Worm (Caenorhabditis elegans) whole organism, young adult: ENCODE data around the gene ech-6.

Source experiments
- B0261.1 ChIP-seq: sonication (generic microtip); optimal IDR thresholded peaks from 2 replicates; lab custom pipeline; 2016; ENCODE audit warnings: mild to moderate bottlenecking, missing genetic modification characterization, moderate library complexity, missing compliant biosample characterization
- C06A6.2 ChIP-seq: fragments of 200-800 bp; sonication (Bioruptor generic); conservative IDR thresholded peaks from 2 replicates; pipeline ENCODE4 v1.3.6; 2022; ENCODE audit warnings: missing genetic modification characterization, missing compliant biosample characterization
- F10E7.11 ChIP-seq: sonication (generic microtip); optimal IDR thresholded peaks from 2 replicates; lab custom pipeline; 2017; ENCODE audit warnings: mild to moderate bottlenecking, missing genetic modification characterization, moderate library complexity, missing compliant biosample characterization
- F33H1.4 ChIP-seq: fragments of 200-800 bp; sonication (Bioruptor generic); IDR thresholded peaks from 2 replicates; pipeline ENCODE4 v1.3.6; 2022; ENCODE audit warnings: missing genetic modification reagents, missing genetic modification characterization, missing compliant biosample characterization
- T07F8.4 ChIP-seq: sonication (generic microtip); optimal IDR thresholded peaks from 2 replicates; lab custom pipeline; 2016; ENCODE audit warnings: mild to moderate bottlenecking, missing genetic modification characterization, moderate library complexity, missing compliant biosample characterization
- Y53F4B.3 ChIP-seq: fragments of 200-800 bp; sonication (Bioruptor generic); IDR thresholded peaks from 2 replicates; pipeline ENCODE4 v1.3.6; 2022; ENCODE audit warnings: missing genetic modification reagents, missing genetic modification characterization, missing compliant biosample characterization
- Y79H2A.3 ChIP-seq: fragments of 200-800 bp; sonication (Bioruptor generic); conservative IDR thresholded peaks from 2 replicates; pipeline ENCODE4 v1.3.6; 2022; ENCODE audit warnings: missing genetic modification reagents, missing genetic modification characterization, missing compliant biosample characterization
- Y95B8A.8 ChIP-seq: fragments of 200-800 bp; sonication (Bioruptor generic); IDR thresholded peaks from 2 replicates; pipeline ENCODE4 v1.3.6; 2022; ENCODE audit warnings: missing genetic modification reagents, missing genetic modification characterization, missing compliant biosample characterization
- ama-1 ChIP-seq, 3 experiments: fragments of 150-350 bp in 1 of 3; sonication (generic microtip) in 2 of 3; optimal IDR thresholded peaks; 2 replicates each; lab custom pipeline; 2014 to 2018; ENCODE audit warnings: missing biosample characterization in 2 of 3, missing genetic modification characterization in 2 of 3, missing genetic modification reagents in 2 of 3
- attf-3 ChIP-seq: fragments of 200-800 bp; sonication (Bioruptor generic); conservative IDR thresholded peaks from 2 replicates; pipeline ENCODE4 v1.3.6; 2022; ENCODE audit warnings: missing genetic modification reagents, missing genetic modification characterization, missing compliant biosample characterization
- attf-6 ChIP-seq: fragments of 200-800 bp; sonication (Bioruptor generic); IDR thresholded peaks from 2 replicates; pipeline ENCODE4 v1.3.6; 2022; ENCODE audit warnings: missing genetic modification reagents, missing genetic modification characterization, missing compliant biosample characterization
- bed-1 ChIP-seq: fragments of 200-800 bp; sonication (Bioruptor generic); IDR thresholded peaks from 2 replicates; pipeline ENCODE4 v1.3.6; 2022; ENCODE audit warnings: missing genetic modification reagents, missing genetic modification characterization, missing compliant biosample characterization
- cebp-1 ChIP-seq, 2 experiments: fragments of 200-800 bp in 1 of 2; sonication (Bioruptor generic) in 1 of 2; sonication (generic microtip) in 1 of 2; IDR thresholded peaks in 1 of 2; optimal IDR thresholded peaks in 1 of 2; 2 replicates each; pipeline versions ENCODE4 v1.3.6 to Lab custom; 2017 to 2022; ENCODE audit warnings: missing compliant biosample characterization in 2 of 2, missing genetic modification characterization in 2 of 2, mild to moderate bottlenecking in 1 of 2, missing genetic modification reagents in 1 of 2, moderate library complexity in 1 of 2
- ceh-100 ChIP-seq: fragments of 200-800 bp; sonication (Bioruptor generic); IDR thresholded peaks from 2 replicates; pipeline ENCODE4 v1.3.6; 2022; ENCODE audit warnings: missing genetic modification reagents, missing genetic modification characterization, missing compliant biosample characterization
- dox-1 ChIP-seq: fragments of 200-800 bp; sonication (Bioruptor generic); IDR thresholded peaks from 2 replicates; pipeline ENCODE4 v1.3.6; 2022; ENCODE audit warnings: missing genetic modification reagents, missing genetic modification characterization, missing compliant biosample characterization
- efl-1 ChIP-seq: fragments of 150-350 bp; optimal IDR thresholded peaks from 2 replicates; lab custom pipeline; 2014; ENCODE audit warnings: missing biosample characterization, missing genetic modification reagents, missing genetic modification characterization
- egrh-3 ChIP-seq: fragments of 200-800 bp; sonication (Bioruptor generic); IDR thresholded peaks from 2 replicates; pipeline ENCODE4 v1.3.6; 2022; ENCODE audit warnings: missing genetic modification reagents, missing genetic modification characterization, missing compliant biosample characterization
- gei-17 ChIP-seq: fragments of 200-800 bp; sonication (Bioruptor generic); optimal IDR thresholded peaks from 2 replicates; lab custom pipeline; 2018; ENCODE audit warnings: mild to moderate bottlenecking, missing genetic modification characterization, missing compliant biosample characterization
- him-1 ChIP-seq: sonication (generic microtip); optimal IDR thresholded peaks from 2 replicates; lab custom pipeline; 2016; ENCODE audit warnings: missing genotype, missing genetic modification reagents, missing genetic modification characterization, missing compliant biosample characterization
- hmg-1.2 ChIP-seq: fragments of 200-800 bp; sonication (Bioruptor generic); IDR thresholded peaks from 2 replicates; pipeline ENCODE4 v1.3.6; 2022; ENCODE audit warnings: missing genetic modification reagents, missing genetic modification characterization, missing compliant biosample characterization
- hsf-1 ChIP-seq: fragments of 200-800 bp; sonication (Bioruptor generic); IDR thresholded peaks from 2 replicates; pipeline ENCODE4 v1.3.6; 2022; ENCODE audit warnings: missing genetic modification reagents, missing genetic modification characterization, missing compliant biosample characterization
- lin-40 ChIP-seq: sonication (generic microtip); optimal IDR thresholded peaks from 2 replicates; lab custom pipeline; 2016; ENCODE audit warnings: missing genetic modification characterization, mild to moderate bottlenecking, missing compliant biosample characterization, missing genotype, missing genetic modification reagents
- lir-1 ChIP-seq: fragments of 200-800 bp; sonication (Bioruptor generic); conservative IDR thresholded peaks from 2 replicates; pipeline ENCODE4 v1.3.6; 2022; ENCODE audit warnings: missing genetic modification reagents, missing genetic modification characterization, missing compliant biosample characterization
- lsl-1 ChIP-seq: fragments of 200-800 bp; sonication (Bioruptor generic); optimal IDR thresholded peaks from 2 replicates; lab custom pipeline; 2018; ENCODE audit warnings: mild to moderate bottlenecking, missing genetic modification characterization, moderate library complexity, missing compliant biosample characterization
- nfya-1 ChIP-seq: sonication (generic microtip); optimal IDR thresholded peaks from 2 replicates; lab custom pipeline; 2017; ENCODE audit warnings: antibody characterized with exemption, missing compliant biosample characterization, missing genetic modification characterization, borderline replicate concordance; ENCODE audit not compliant: insufficient read depth
- nfya-2 ChIP-seq: fragments of 200-800 bp; sonication (Bioruptor generic); IDR thresholded peaks from 2 replicates; pipeline ENCODE4 v1.3.6; 2022; ENCODE audit warnings: missing genetic modification reagents, missing genetic modification characterization, missing compliant biosample characterization
- nfyb-1 ChIP-seq: fragments of 200-800 bp; sonication (Bioruptor generic); IDR thresholded peaks from 2 replicates; pipeline ENCODE4 v1.3.6; 2022; ENCODE audit warnings: missing genetic modification reagents, missing genetic modification characterization, missing compliant biosample characterization
- nhr-120 ChIP-seq: fragments of 200-800 bp; sonication (Bioruptor generic); IDR thresholded peaks from 2 replicates; pipeline ENCODE4 v1.3.6; 2022; ENCODE audit warnings: missing genetic modification characterization, missing compliant biosample characterization
- nhr-179 ChIP-seq: sonication (generic microtip); optimal IDR thresholded peaks from 2 replicates; lab custom pipeline; 2016; ENCODE audit warnings: mild to moderate bottlenecking, missing genetic modification characterization, missing compliant biosample characterization
- pbrm-1 ChIP-seq: fragments of 200-800 bp; sonication (Bioruptor generic); IDR thresholded peaks from 2 replicates; pipeline ENCODE4 v1.3.6; 2022; ENCODE audit warnings: missing genetic modification reagents, missing genetic modification characterization, missing compliant biosample characterization
- rcor-1 ChIP-seq: fragments of 200-800 bp; sonication (Bioruptor generic); IDR thresholded peaks from 2 replicates; pipeline ENCODE4 v1.3.6; 2022; ENCODE audit warnings: missing genetic modification reagents, missing genetic modification characterization, missing compliant biosample characterization
- sdz-38 ChIP-seq: sonication (generic microtip); optimal IDR thresholded peaks from 2 replicates; lab custom pipeline; 2016; ENCODE audit warnings: missing genotype, missing genetic modification characterization, missing compliant biosample characterization
- snpc-1.1 ChIP-seq: sonication (generic microtip); optimal IDR thresholded peaks from 2 replicates; lab custom pipeline; 2017; ENCODE audit warnings: missing genetic modification characterization, mild to moderate bottlenecking, missing compliant biosample characterization, antibody characterized with exemption, moderate library complexity, missing genotype, missing genetic modification reagents; ENCODE audit not compliant: insufficient read depth
- snpc-3.4 ChIP-seq: sonication (generic microtip); optimal IDR thresholded peaks from 2 replicates; lab custom pipeline; 2017; ENCODE audit warnings: missing genetic modification characterization, mild to moderate bottlenecking, missing compliant biosample characterization, antibody characterized with exemption, moderate library complexity, missing genotype, missing genetic modification reagents
- somi-1 ChIP-seq: fragments of 200-800 bp; sonication (Bioruptor generic); optimal IDR thresholded peaks from 2 replicates; lab custom pipeline; 2018; ENCODE audit warnings: mild to moderate bottlenecking, missing genetic modification characterization, missing compliant biosample characterization
- tbx-9 ChIP-seq: sonication (generic microtip); optimal IDR thresholded peaks from 2 replicates; lab custom pipeline; 2016; ENCODE audit warnings: borderline replicate concordance, missing genetic modification characterization, inconsistent platforms, missing compliant biosample characterization
- ztf-26 ChIP-seq: sonication (generic microtip); optimal IDR thresholded peaks from 2 replicates; lab custom pipeline; 2017; ENCODE audit warnings: missing genetic modification characterization, missing compliant biosample characterization
- ztf-28 ChIP-seq: fragments of 200-800 bp; sonication (Bioruptor generic); IDR thresholded peaks from 2 replicates; pipeline ENCODE4 v1.3.6; 2022; ENCODE audit warnings: missing genetic modification reagents, missing genetic modification characterization, missing compliant biosample characterization
- ztf-3 ChIP-seq: fragments of 200-800 bp; sonication (Bioruptor generic); optimal IDR thresholded peaks from 2 replicates; lab custom pipeline; 2018; ENCODE audit warnings: mild to moderate bottlenecking, missing genetic modification characterization, missing compliant biosample characterization

Gene ech-6

ce11 chrIII:9743239-9743638 lies 9.4 kb downstream of the ech-6 start, which contains the start of gene T05G5.1:
Gene T05G5.1, minus strand, starts transcription at chrIII:9743339.
- no peak for TF ChIP-seq cebp-1 (GFP tag; IDR thresholded peaks at IDR 0.05; lab: Robert Waterston, UW)
- TF ChIP-seq cebp-1 (tag; optimal IDR thresholded peaks at IDR 0.05; lab: Kevin White, UChicago): no peak
- TF ChIP-seq Y79H2A.3 (GFP tag; lab: Robert Waterston, UW): no peak
- TF ChIP-seq efl-1 (GFP tag; lab: Kevin White, UChicago): no peak
- no peak for TF ChIP-seq ztf-3 (GFP tag; lab: Kevin White, UChicago)
- TF ChIP-seq B0261.1: no peak
- TF ChIP-seq nfya-1 (tag; lab: Kevin White, UChicago): no peak
- TF ChIP-seq Y95B8A.8 (GFP tag; lab: Robert Waterston, UW): no peak
- TF ChIP-seq hsf-1: no peak
- TF ChIP-seq dox-1: no peak
- TF ChIP-seq rcor-1: no peak
- TF ChIP-seq F10E7.11: no peak
- TF ChIP-seq ama-1 (optimal IDR thresholded peaks at IDR 0.05; lab: Kevin White, UChicago): no peak
- no peak for TF ChIP-seq ama-1 (GFP tag; optimal IDR thresholded peaks at IDR 0.05; lab: Kevin White, UChicago)
- no peak for TF ChIP-seq lsl-1 (GFP tag; lab: Kevin White, UChicago)
- no peak for TF ChIP-seq lin-40
- TF ChIP-seq somi-1 (GFP tag; lab: Kevin White, UChicago): no peak
- TF ChIP-seq snpc-3.4 (tag; lab: Kevin White, UChicago): no peak
- no peak for TF ChIP-seq lir-1
- no peak for TF ChIP-seq ztf-26 (tag; lab: Kevin White, UChicago)
- no peak for TF ChIP-seq F33H1.4 (GFP tag; lab: Robert Waterston, UW)
- TF ChIP-seq egrh-3 (GFP tag; lab: Robert Waterston, UW): no peak

ce11 chrIII:9741985-9742384 lies 10.7 kb downstream of the ech-6 start:
- no peak for TF ChIP-seq hsf-1
- no peak for TF ChIP-seq nfyb-1 (GFP tag; lab: Robert Waterston, UW)
- peak; percentile 57; the same call in 1 of the 2 replicates for TF ChIP-seq hmg-1.2 (GFP tag; lab: Robert Waterston, UW)
- no peak for TF ChIP-seq pbrm-1 (GFP tag; lab: Robert Waterston, UW)
- TF ChIP-seq rcor-1: no peak
- TF ChIP-seq lsl-1 (GFP tag; lab: Kevin White, UChicago): no peak
- TF ChIP-seq, all 124 proteins: peak for 1

- TF ChIP-seq hmg-1.2 (GFP tag; lab: Robert Waterston, UW) (peak; percentile 42; the same call in 1 of the 2 replicates), him-1 (tag; lab: Kevin White, UChicago) (no peak)
These were observed 12.0 kb downstream of the ech-6 start for ce11 chrIII:9740663-9741062.

ce11 chrIII:9738954-9739353 lies 13.7 kb downstream of the ech-6 start, which contains the start of gene hlh-4:
Gene hlh-4, minus strand, starts transcription at chrIII:9739054.
- TF ChIP-seq attf-3 (GFP tag; lab: Robert Waterston, UW) (no peak), tbx-9 (tag; lab: Kevin White, UChicago) (no peak), nhr-120 (no peak), bed-1 (GFP tag; lab: Robert Waterston, UW) (no peak), ztf-3 (GFP tag; lab: Kevin White, UChicago) (no peak), nfya-2 (GFP tag; lab: Robert Waterston, UW) (no peak), snpc-1.1 (tag; lab: Kevin White, UChicago) (no peak), C06A6.2 (GFP tag; lab: Robert Waterston, UW) (no peak), attf-6 (GFP tag; lab: Robert Waterston, UW) (no peak), ceh-100 (GFP tag; lab: Robert Waterston, UW) (no peak), sdz-38 (tag; lab: Kevin White, UChicago) (no peak), nhr-179 (tag; lab: Kevin White, UChicago) (no peak), Y53F4B.3 (no peak), gei-17 (GFP tag; lab: Kevin White, UChicago) (no peak), ztf-28 (no peak), nfyb-1 (GFP tag; lab: Robert Waterston, UW) (no peak), T07F8.4 (no peak), egrh-3 (GFP tag; lab: Robert Waterston, UW) (no peak)
